Fruit fly (Drosophila melanogaster) whole organism, embryonic: ENCODE results near the gene Lip3.

Source experiments
- Ada2b ChIP-seq: fragments of 200-800 bp; sonication (Bioruptor generic); IDR thresholded peaks from 2 replicates; pipeline ENCODE4 v1.3.6; 2022; ENCODE audit warnings: missing biosample characterization, missing genetic modification characterization
- Blimp-1 ChIP-seq: fragments of 200-800 bp; sonication (Bioruptor generic); optimal IDR thresholded peaks from 3 replicates; lab custom pipeline; 2018; ENCODE audit warnings: missing biosample characterization, missing genetic modification characterization, mild to moderate bottlenecking, moderate library complexity, missing genetic modification reagents
- CG10462 ChIP-seq: fragments of 200-800 bp; sonication (Bioruptor generic); optimal IDR thresholded peaks from 2 replicates; lab custom pipeline; 2016; ENCODE audit warnings: missing biosample characterization, missing genetic modification characterization
- CG10543 ChIP-seq: fragments of 200-800 bp; sonication (Bioruptor generic); optimal IDR thresholded peaks from 3 replicates; lab custom pipeline; 2017; ENCODE audit warnings: missing biosample characterization, mild to moderate bottlenecking, missing genetic modification characterization, moderate library complexity
- CG10979 ChIP-seq: fragments of 200-800 bp; sonication (Bioruptor generic); optimal IDR thresholded peaks from 2 replicates; lab custom pipeline; 2018; ENCODE audit warnings: missing biosample characterization, mild to moderate bottlenecking, missing genetic modification characterization, moderate library complexity
- CG11696 ChIP-seq: fragments of 200-800 bp; sonication (Bioruptor generic); IDR thresholded peaks from 2 replicates; pipeline ENCODE4 v1.3.6; 2022; ENCODE audit warnings: missing biosample characterization, missing genetic modification characterization
- CG13775 ChIP-seq: fragments of 200-800 bp; sonication (Bioruptor generic); optimal IDR thresholded peaks from 3 replicates; lab custom pipeline; 2017; ENCODE audit warnings: missing biosample characterization, mild to moderate bottlenecking, missing genetic modification characterization
- CG14014 ChIP-seq: fragments of 200-800 bp; sonication (Bioruptor generic); IDR thresholded peaks from 2 replicates; pipeline ENCODE4 v1.3.6; 2022; ENCODE audit warnings: missing biosample characterization, missing genetic modification characterization
- CG15269 ChIP-seq: fragments of 200-800 bp; sonication (Bioruptor generic); optimal IDR thresholded peaks from 2 replicates; lab custom pipeline; 2018; ENCODE audit warnings: missing biosample characterization, mild to moderate bottlenecking, missing genetic modification characterization, moderate library complexity
- CG16815 ChIP-seq: fragments of 200-800 bp; sonication (Bioruptor generic); optimal IDR thresholded peaks from 3 replicates; lab custom pipeline; 2017; ENCODE audit warnings: missing biosample characterization, mild to moderate bottlenecking, missing genetic modification characterization
- CG17328 ChIP-seq: fragments of 200-800 bp; sonication (Bioruptor generic); IDR thresholded peaks from 2 replicates; pipeline ENCODE4 v1.3.6; 2022; ENCODE audit warnings: missing biosample characterization, missing genetic modification characterization
- CG30403 ChIP-seq: fragments of 200-800 bp; sonication (Bioruptor generic); optimal IDR thresholded peaks from 3 replicates; lab custom pipeline; 2016; ENCODE audit warnings: missing biosample characterization, missing genetic modification characterization
- CG31441 ChIP-seq: fragments of 200-800 bp; sonication (Bioruptor generic); IDR thresholded peaks from 2 replicates; pipeline ENCODE4 v1.3.6; 2022; ENCODE audit warnings: missing biosample characterization, missing genetic modification characterization
- CG32767 ChIP-seq: fragments of 200-800 bp; sonication (Bioruptor generic); IDR thresholded peaks from 2 replicates; pipeline ENCODE4 v1.3.6; 2022; ENCODE audit warnings: missing biosample characterization, missing genetic modification characterization
- CG33557 ChIP-seq: fragments of 200-800 bp; sonication (Bioruptor generic); optimal IDR thresholded peaks from 2 replicates; lab custom pipeline; 2019; ENCODE audit warnings: missing biosample characterization, mild to moderate bottlenecking, missing genetic modification characterization, moderate library complexity
- CG3407 ChIP-seq: fragments of 200-800 bp; sonication (Bioruptor generic); optimal IDR thresholded peaks from 2 replicates; lab custom pipeline; 2018; ENCODE audit warnings: missing biosample characterization, mild to moderate bottlenecking, missing genetic modification characterization
- CG3847 ChIP-seq: fragments of 200-800 bp; sonication (Bioruptor generic); IDR thresholded peaks from 2 replicates; pipeline ENCODE4 v1.3.6; 2022; ENCODE audit warnings: missing biosample characterization, missing genetic modification characterization
- CG7839 ChIP-seq: fragments of 200-800 bp; sonication (Bioruptor generic); optimal IDR thresholded peaks from 3 replicates; lab custom pipeline; 2018; ENCODE audit warnings: missing biosample characterization, mild to moderate bottlenecking, missing genetic modification characterization, moderate library complexity
- CG7987 ChIP-seq: fragments of 200-800 bp; sonication (Bioruptor generic); optimal IDR thresholded peaks from 2 replicates; lab custom pipeline; 2018; ENCODE audit warnings: missing biosample characterization, mild to moderate bottlenecking, missing genetic modification characterization, moderate library complexity
- CG8478 ChIP-seq: fragments of >200 bp; optimal IDR thresholded peaks from 2 replicates; lab custom pipeline; 2018
- CG9817 ChIP-seq: fragments of 200-800 bp; sonication (Bioruptor generic); optimal IDR thresholded peaks from 2 replicates; lab custom pipeline; 2018; ENCODE audit warnings: missing biosample characterization, mild to moderate bottlenecking, missing genetic modification characterization, moderate library complexity
- D ChIP-seq, 2 experiments: fragments of 200-800 bp in 1 of 2; fragments of >200 bp in 1 of 2; sonication (Bioruptor generic) in 1 of 2; optimal IDR thresholded peaks; 2 replicates in 1 of 2; 3 replicates in 1 of 2; lab custom pipeline; 2017; ENCODE audit warnings: mild to moderate bottlenecking in 1 of 2, missing biosample characterization in 1 of 2, missing genetic modification characterization in 1 of 2, missing genetic modification reagents in 1 of 2
- Dip3 ChIP-seq: fragments of 200-800 bp; sonication (Bioruptor generic); optimal IDR thresholded peaks from 3 replicates; lab custom pipeline; 2016; ENCODE audit warnings: missing biosample characterization, missing genetic modification characterization
- GATAe ChIP-seq: fragments of 200-800 bp; sonication (Bioruptor generic); conservative IDR thresholded peaks from 2 replicates; pipeline ENCODE4 v1.3.6; 2022; ENCODE audit warnings: missing biosample characterization, missing genetic modification characterization
- Hand ChIP-seq: fragments of 200-800 bp; sonication (Bioruptor generic); optimal IDR thresholded peaks from 2 replicates; lab custom pipeline; 2017; ENCODE audit warnings: mild to moderate bottlenecking, missing biosample characterization, missing genetic modification reagents, missing genetic modification characterization
- Six4 ChIP-seq: fragments of 200-800 bp; sonication (Bioruptor generic); optimal IDR thresholded peaks from 2 replicates; lab custom pipeline; 2016; ENCODE audit warnings: missing biosample characterization, missing genetic modification characterization
- Sox102F ChIP-seq: fragments of 200-800 bp; sonication (Bioruptor generic); optimal IDR thresholded peaks from 2 replicates; lab custom pipeline; 2018; ENCODE audit warnings: missing biosample characterization, mild to moderate bottlenecking, missing genetic modification characterization, moderate library complexity
- Spps ChIP-seq: fragments of 200-800 bp; sonication (Bioruptor generic); optimal IDR thresholded peaks from 2 replicates; lab custom pipeline; 2018; ENCODE audit warnings: missing biosample characterization, mild to moderate bottlenecking, missing genetic modification characterization
- Usf ChIP-seq: fragments of 200-800 bp; sonication (Bioruptor generic); optimal IDR thresholded peaks from 2 replicates; lab custom pipeline; 2017; ENCODE audit warnings: missing genotype, missing biosample characterization, missing genetic modification characterization
- Xrp1 ChIP-seq: fragments of 200-800 bp; sonication (Bioruptor generic); IDR thresholded peaks from 2 replicates; pipeline ENCODE4 v1.3.6; 2022; ENCODE audit warnings: missing biosample characterization, missing genetic modification characterization
- btn ChIP-seq: fragments of 200-800 bp; sonication (Bioruptor generic); optimal IDR thresholded peaks from 2 replicates; lab custom pipeline; 2016; ENCODE audit warnings: missing biosample characterization, missing genetic modification characterization
- cad ChIP-seq: fragments of >200 bp; optimal IDR thresholded peaks from 2 replicates; lab custom pipeline; 2017; ENCODE audit warnings: missing biosample characterization, missing genetic modification characterization
- cg ChIP-seq: fragments of 200-800 bp; sonication (Bioruptor generic); optimal IDR thresholded peaks from 3 replicates; lab custom pipeline; 2019; ENCODE audit warnings: missing biosample characterization, mild to moderate bottlenecking, missing genetic modification characterization, moderate library complexity
- cwo ChIP-seq: fragments of 200-800 bp; sonication (Bioruptor generic); optimal IDR thresholded peaks from 3 replicates; lab custom pipeline; 2017; ENCODE audit warnings: missing biosample characterization, missing genetic modification characterization, mild to moderate bottlenecking, moderate library complexity, missing genetic modification reagents
- fd96Cb ChIP-seq: fragments of 200-800 bp; sonication (Bioruptor generic); optimal IDR thresholded peaks from 2 replicates; lab custom pipeline; 2018; ENCODE audit warnings: missing biosample characterization, mild to moderate bottlenecking, missing genetic modification characterization, moderate library complexity
- gcm ChIP-seq: fragments of 200-800 bp; sonication (Bioruptor generic); optimal IDR thresholded peaks from 2 replicates; lab custom pipeline; 2019; ENCODE audit warnings: missing biosample characterization, mild to moderate bottlenecking, missing genetic modification characterization, moderate library complexity
- jigr1 ChIP-seq: fragments of 200-800 bp; sonication (Bioruptor generic); IDR thresholded peaks from 3 replicates; pipeline ENCODE4 v1.3.6; 2022; ENCODE audit warnings: missing biosample characterization, missing genetic modification characterization
- lmd ChIP-seq: fragments of 200-800 bp; sonication (Bioruptor generic); IDR thresholded peaks from 2 replicates; pipeline ENCODE4 v1.3.6; 2022; ENCODE audit warnings: missing biosample characterization, missing genetic modification characterization
- lola ChIP-seq, 3 experiments: fragments of >200 bp in 2 of 3; fragments of 200-800 bp in 1 of 3; sonication (Bioruptor generic) in 1 of 3; optimal IDR thresholded peaks; 2 replicates each; lab custom pipeline; 2017 to 2019; ENCODE audit warnings: missing biosample characterization in 3 of 3, missing genetic modification characterization in 3 of 3, mild to moderate bottlenecking in 1 of 3, moderate library complexity in 1 of 3
- p53 ChIP-seq: fragments of 200-800 bp; sonication (Bioruptor generic); optimal IDR thresholded peaks from 2 replicates; lab custom pipeline; 2016; ENCODE audit warnings: missing biosample characterization, missing genetic modification characterization
- phol ChIP-seq: fragments of 200-800 bp; sonication (Bioruptor generic); optimal IDR thresholded peaks from 3 replicates; lab custom pipeline; 2018; ENCODE audit warnings: missing biosample characterization, mild to moderate bottlenecking, missing genetic modification characterization, moderate library complexity
- pita ChIP-seq: fragments of 200-800 bp; sonication (Bioruptor generic); optimal IDR thresholded peaks from 2 replicates; lab custom pipeline; 2017; ENCODE audit warnings: missing biosample characterization, mild to moderate bottlenecking, missing genetic modification characterization
- prd ChIP-seq, 3 experiments: fragments of >200 bp in 2 of 3; fragments of 200-800 bp in 1 of 3; sonication (Bioruptor generic) in 1 of 3; optimal IDR thresholded peaks in 2 of 3; IDR thresholded peaks in 1 of 3; 2 replicates in 2 of 3; 3 replicates in 1 of 3; pipeline versions ENCODE4 v1.3.6 to Lab custom; 2017 to 2022; ENCODE audit warnings: missing biosample characterization in 1 of 3, missing genetic modification characterization in 1 of 3
- sob ChIP-seq: fragments of 200-800 bp; sonication (Bioruptor generic); IDR thresholded peaks from 2 replicates; pipeline ENCODE4 v1.3.6; 2022; ENCODE audit warnings: missing biosample characterization, missing genetic modification characterization
- sug ChIP-seq: fragments of 200-800 bp; optimal IDR thresholded peaks from 2 replicates; lab custom pipeline; 2019; ENCODE audit warnings: missing biosample characterization, mild to moderate bottlenecking, missing genetic modification characterization, moderate library complexity
- trem ChIP-seq: fragments of 200-800 bp; optimal IDR thresholded peaks from 3 replicates; lab custom pipeline; 2019; ENCODE audit warnings: missing biosample characterization, mild to moderate bottlenecking, missing genetic modification characterization, moderate library complexity
- twi ChIP-seq: fragments of 200-800 bp; optimal IDR thresholded peaks from 2 replicates; lab custom pipeline; 2019; ENCODE audit warnings: missing biosample characterization, mild to moderate bottlenecking, missing genetic modification characterization, moderate library complexity
- unc-4 ChIP-seq: fragments of 200-800 bp; sonication (Bioruptor generic); IDR thresholded peaks from 2 replicates; pipeline ENCODE4 v1.3.6; 2022; ENCODE audit warnings: missing biosample characterization, missing genetic modification characterization; ENCODE audit not compliant: partially characterized antibody
- zen ChIP-seq: fragments of 200-800 bp; sonication (Bioruptor generic); optimal IDR thresholded peaks from 3 replicates; lab custom pipeline; 2018; ENCODE audit warnings: missing biosample characterization, mild to moderate bottlenecking, missing genetic modification characterization, moderate library complexity

Gene Lip3

DNA sequence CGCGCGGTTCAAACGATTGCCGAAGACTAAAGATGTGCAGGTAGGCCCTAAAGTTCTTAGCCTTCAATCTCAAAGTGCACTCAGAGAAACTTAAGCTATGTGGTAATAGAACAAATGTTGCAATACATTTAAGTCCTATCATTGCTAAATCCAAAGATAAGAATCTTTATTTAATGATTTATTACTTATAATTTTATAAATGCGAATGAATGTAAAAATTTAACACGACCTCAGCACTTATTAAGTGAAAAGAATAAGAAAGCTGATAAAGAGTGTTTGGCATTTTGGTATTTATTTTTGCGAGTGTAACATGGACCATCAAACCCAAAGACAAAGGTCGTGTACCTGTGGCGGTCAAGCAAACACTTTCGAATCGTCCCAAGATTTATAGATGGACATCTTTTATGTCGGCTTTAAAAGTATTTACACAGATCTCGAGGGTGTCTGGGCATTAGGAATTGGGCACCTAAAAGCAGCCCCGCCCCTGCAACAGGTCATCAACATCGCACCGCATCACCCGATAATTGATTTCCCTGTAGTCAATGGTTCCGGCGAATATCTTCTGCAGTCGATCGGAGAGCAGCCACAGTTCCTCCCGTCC is 33.2 kb upstream of the Lip3 start, which contains the start of gene yellow-e3 (continued):
- TF ChIP-seq CG15269 (tag; lab: Kevin White, UChicago), result no peak
- TF ChIP-seq cad (GFP tag; lab: Kevin White, UChicago), result peak; percentile 38
- peak in 1 of 3 experiments; percentile 82 for TF ChIP-seq lola (GFP tag; optimal IDR thresholded peaks at IDR 0.05; lab: Kevin White, UChicago)
- no peak for TF ChIP-seq CG9817 (tag; lab: Kevin White, UChicago)
- no peak for TF ChIP-seq cg (GFP tag; lab: Kevin White, UChicago)
- no peak for TF ChIP-seq CG14014 (GFP tag; lab: Robert Waterston, UW)
- TF ChIP-seq gcm (GFP tag; lab: Kevin White, UChicago), result peak; percentile 29
- no peak for TF ChIP-seq p53
- TF ChIP-seq Sox102F, result no peak
- TF ChIP-seq sug (tag; lab: Kevin White, UChicago), result no peak
- TF ChIP-seq Xrp1, result peak; percentile 72
- TF ChIP-seq CG10543 (GFP tag; lab: Kevin White, UChicago), result no peak
- peak; percentile 30 for TF ChIP-seq CG13775 (GFP tag; lab: Kevin White, UChicago)
- TF ChIP-seq CG7987, result no peak
- TF ChIP-seq Six4 (GFP tag; lab: Kevin White, UChicago), result no peak
- no peak for TF ChIP-seq CG3407 (GFP tag; lab: Kevin White, UChicago)
- peak; percentile 43 for TF ChIP-seq Spps (tag; lab: Kevin White, UChicago)
- TF ChIP-seq GATAe, result no peak
- TF ChIP-seq CG8478 (lab: Kevin White, UChicago), result no peak
- TF ChIP-seq Ada2b (GFP tag; lab: Robert Waterston, UW), result no peak
- no peak for TF ChIP-seq D (optimal IDR thresholded peaks at IDR 0.05; lab: Kevin White, UChicago)
- peak; percentile 7 for TF ChIP-seq D (GFP tag; optimal IDR thresholded peaks at IDR 0.05; lab: Kevin White, UChicago)
- peak; percentile 76 for TF ChIP-seq CG10979 (tag; lab: Kevin White, UChicago)
- TF ChIP-seq sob (GFP tag; lab: Robert Waterston, UW), result no peak
- TF ChIP-seq Blimp-1, result peak; percentile 38
- no peak for TF ChIP-seq CG10462 (GFP tag; lab: Kevin White, UChicago)
- TF ChIP-seq unc-4 (GFP tag; lab: Robert Waterston, UW), result no peak
- no peak for TF ChIP-seq Dip3 (GFP tag; lab: Kevin White, UChicago)
- peak; percentile 41 for TF ChIP-seq CG16815 (GFP tag; lab: Kevin White, UChicago)
- peak; percentile 32 for TF ChIP-seq trem (tag; lab: Kevin White, UChicago)
- no peak for TF ChIP-seq Usf (GFP tag; lab: Kevin White, UChicago)
- TF ChIP-seq CG32767 (GFP tag; lab: Robert Waterston, UW), result no peak
- no peak for TF ChIP-seq btn (GFP tag; lab: Kevin White, UChicago)
- peak; percentile 25 for TF ChIP-seq twi
- no peak for TF ChIP-seq CG3847
- TF ChIP-seq fd96Cb, result peak; percentile 20
- TF ChIP-seq CG11696 (GFP tag; lab: Robert Waterston, UW), result no peak
- TF ChIP-seq pita, result no peak
- 0 out of 2 replicates have a peak, but pooled peaks have one; percentile 35 for TF ChIP-seq CG31441 (GFP tag; lab: Robert Waterston, UW)
- TF ChIP-seq CG33557, result peak; percentile 81
- TF ChIP-seq CG7839 (tag; lab: Kevin White, UChicago), result peak; percentile 14
- TF ChIP-seq zen (tag; lab: Kevin White, UChicago), result peak; percentile 93
- TF ChIP-seq phol (tag; lab: Kevin White, UChicago), result peak; percentile 52
- TF ChIP-seq lmd, result no peak
- TF ChIP-seq cwo (GFP tag; lab: Kevin White, UChicago), result no peak
- no peak for TF ChIP-seq prd (optimal IDR thresholded peaks at IDR 0.05; lab: Kevin White, UChicago)
- TF ChIP-seq prd (GFP tag; IDR thresholded peaks at IDR 0.05; lab: Robert Waterston, UW), result peak; percentile 81
- peak; percentile 16 for TF ChIP-seq CG30403 (GFP tag; lab: Kevin White, UChicago)
- no peak for TF ChIP-seq CG17328 (GFP tag; lab: Robert Waterston, UW)
- TF ChIP-seq jigr1 (GFP tag; lab: Robert Waterston, UW), result no peak
- TF ChIP-seq Hand (GFP tag; lab: Kevin White, UChicago), result no peak
